Fruit fly (Drosophila melanogaster) whole organism, embryonic: ENCODE measurements around the gene CG4896.

Source experiments
- Atf6 ChIP-seq: fragments of 200-800 bp; sonication (Bioruptor generic); IDR thresholded peaks from 2 replicates; pipeline ENCODE4 v1.3.6; 2022; ENCODE audit warnings: missing biosample characterization, missing genetic modification characterization
- B-H1 ChIP-seq: fragments of 200-800 bp; sonication (Bioruptor generic); IDR thresholded peaks from 3 replicates; pipeline ENCODE4 v1.3.6; 2022; ENCODE audit warnings: missing biosample characterization, missing genetic modification characterization
- Bdp1 ChIP-seq: fragments of 200-800 bp; sonication (Bioruptor generic); optimal IDR thresholded peaks from 3 replicates; lab custom pipeline; 2016; ENCODE audit warnings: missing biosample characterization, missing genetic modification characterization
- BtbVII ChIP-seq: fragments of 200-800 bp; sonication (Bioruptor generic); optimal IDR thresholded peaks from 3 replicates; lab custom pipeline; 2017; ENCODE audit warnings: missing biosample characterization, mild to moderate bottlenecking, missing genetic modification characterization
- CG10321 ChIP-seq: fragments of 200-800 bp; sonication (Bioruptor generic); IDR thresholded peaks from 2 replicates; pipeline ENCODE4 v1.3.6; 2022; ENCODE audit warnings: missing biosample characterization, missing genetic modification characterization
- CG10654 ChIP-seq: fragments of 200-800 bp; sonication (Bioruptor generic); optimal IDR thresholded peaks from 2 replicates; lab custom pipeline; 2016; ENCODE audit warnings: missing biosample characterization, missing genetic modification characterization
- CG11085 ChIP-seq: fragments of 200-800 bp; sonication (Bioruptor generic); IDR thresholded peaks from 2 replicates; pipeline ENCODE4 v1.3.6; 2022; ENCODE audit warnings: missing biosample characterization, missing genetic modification characterization
- CG11695 ChIP-seq: fragments of 200-800 bp; sonication (Bioruptor generic); IDR thresholded peaks from 3 replicates; pipeline ENCODE4 v1.3.6; 2022; ENCODE audit warnings: missing biosample characterization, missing genetic modification characterization
- CG13775 ChIP-seq: fragments of 200-800 bp; sonication (Bioruptor generic); optimal IDR thresholded peaks from 3 replicates; lab custom pipeline; 2017; ENCODE audit warnings: missing biosample characterization, mild to moderate bottlenecking, missing genetic modification characterization
- CG14860 ChIP-seq: fragments of 200-800 bp; sonication (Bioruptor generic); IDR thresholded peaks from 3 replicates; pipeline ENCODE4 v1.3.6; 2022; ENCODE audit warnings: missing biosample characterization, missing genetic modification characterization; ENCODE audit not compliant: partially characterized antibody
- CG1647 ChIP-seq: fragments of 200-800 bp; sonication (Bioruptor generic); optimal IDR thresholded peaks from 3 replicates; lab custom pipeline; 2016; ENCODE audit warnings: missing biosample characterization, missing genetic modification characterization
- CG16815 ChIP-seq: fragments of 200-800 bp; sonication (Bioruptor generic); optimal IDR thresholded peaks from 3 replicates; lab custom pipeline; 2017; ENCODE audit warnings: missing biosample characterization, mild to moderate bottlenecking, missing genetic modification characterization
- CG18476 ChIP-seq: fragments of 200-800 bp; sonication (Bioruptor generic); optimal IDR thresholded peaks from 2 replicates; lab custom pipeline; 2016; ENCODE audit warnings: missing biosample characterization, mild to moderate bottlenecking, missing genetic modification characterization
- CG18764 ChIP-seq: fragments of 200-800 bp; sonication (Bioruptor generic); optimal IDR thresholded peaks from 3 replicates; lab custom pipeline; 2016; ENCODE audit warnings: missing biosample characterization, missing genetic modification characterization
- CG2199 ChIP-seq: fragments of 200-800 bp; sonication (Bioruptor generic); IDR thresholded peaks from 3 replicates; pipeline ENCODE4 v1.3.6; 2022; ENCODE audit warnings: missing biosample characterization, missing genetic modification characterization
- CG31441 ChIP-seq: fragments of 200-800 bp; sonication (Bioruptor generic); IDR thresholded peaks from 2 replicates; pipeline ENCODE4 v1.3.6; 2022; ENCODE audit warnings: missing biosample characterization, missing genetic modification characterization
- CG32767 ChIP-seq: fragments of 200-800 bp; sonication (Bioruptor generic); IDR thresholded peaks from 2 replicates; pipeline ENCODE4 v1.3.6; 2022; ENCODE audit warnings: missing biosample characterization, missing genetic modification characterization
- CG4404 ChIP-seq: fragments of 200-800 bp; sonication (Bioruptor generic); IDR thresholded peaks from 2 replicates; pipeline ENCODE4 v1.3.6; 2022; ENCODE audit warnings: missing biosample characterization, missing genetic modification characterization
- CG7271 ChIP-seq: fragments of 200-800 bp; sonication (Bioruptor generic); optimal IDR thresholded peaks from 2 replicates; lab custom pipeline; 2018; ENCODE audit warnings: missing biosample characterization, mild to moderate bottlenecking, missing genetic modification characterization, moderate library complexity
- CG8765 ChIP-seq: fragments of 200-800 bp; sonication (Bioruptor generic); IDR thresholded peaks from 2 replicates; pipeline ENCODE4 v1.3.6; 2022; ENCODE audit warnings: missing biosample characterization, missing genetic modification characterization
- CG9609 ChIP-seq: fragments of 200-800 bp; sonication (Bioruptor generic); optimal IDR thresholded peaks from 3 replicates; lab custom pipeline; 2016; ENCODE audit warnings: missing biosample characterization, missing genetic modification characterization
- CG9932 ChIP-seq: fragments of 200-800 bp; sonication (Bioruptor generic); IDR thresholded peaks from 2 replicates; pipeline ENCODE4 v1.3.6; 2022; ENCODE audit warnings: missing biosample characterization, missing genetic modification characterization
- Camta ChIP-seq: fragments of 200-800 bp; sonication (Bioruptor generic); optimal IDR thresholded peaks from 2 replicates; lab custom pipeline; 2016; ENCODE audit warnings: missing biosample characterization, missing genetic modification characterization
- Chrac-16 ChIP-seq: fragments of 200-800 bp; sonication (Bioruptor generic); optimal IDR thresholded peaks from 3 replicates; lab custom pipeline; 2016; ENCODE audit warnings: missing biosample characterization, missing genetic modification characterization
- Dad ChIP-seq: fragments of 200-800 bp; sonication (Bioruptor generic); optimal IDR thresholded peaks from 3 replicates; lab custom pipeline; 2016; ENCODE audit warnings: missing biosample characterization, missing genetic modification characterization
- Deaf1 ChIP-seq: fragments of 200-800 bp; optimal IDR thresholded peaks from 3 replicates; lab custom pipeline; 2019; ENCODE audit warnings: missing biosample characterization, mild to moderate bottlenecking, missing genetic modification characterization, moderate library complexity
- E2f2 ChIP-seq: fragments of 200-800 bp; sonication (Bioruptor generic); IDR thresholded peaks from 2 replicates; pipeline ENCODE4 v1.3.6; 2022; ENCODE audit warnings: missing biosample characterization, missing genetic modification characterization
- Ets65A ChIP-seq: fragments of 200-800 bp; sonication (Bioruptor generic); peaks from one replicate; lab custom pipeline; 2016; ENCODE audit warnings: missing biosample characterization, missing genetic modification characterization
- GATAe ChIP-seq: fragments of 200-800 bp; sonication (Bioruptor generic); conservative IDR thresholded peaks from 2 replicates; pipeline ENCODE4 v1.3.6; 2022; ENCODE audit warnings: missing biosample characterization, missing genetic modification characterization
- H15 ChIP-seq: fragments of 200-800 bp; sonication (Bioruptor generic); IDR thresholded peaks from 3 replicates; pipeline ENCODE4 v1.3.6; 2022; ENCODE audit warnings: missing biosample characterization, missing genetic modification characterization
- HLHmδ ChIP-seq: fragments of 200-800 bp; sonication (Bioruptor generic); optimal IDR thresholded peaks from 2 replicates; lab custom pipeline; 2018; ENCODE audit warnings: missing biosample characterization, mild to moderate bottlenecking, missing genetic modification characterization, moderate library complexity
- Hr51 ChIP-seq, 2 experiments: fragments of 200-800 bp; sonication (Bioruptor generic); optimal IDR thresholded peaks; 2 replicates in 1 of 2; 3 replicates in 1 of 2; lab custom pipeline; 2016 to 2018; ENCODE audit warnings: missing biosample characterization in 2 of 2, missing genetic modification characterization in 2 of 2, mild to moderate bottlenecking in 1 of 2, moderate library complexity in 1 of 2
- Hsf ChIP-seq: fragments of 200-800 bp; sonication (Bioruptor generic); optimal IDR thresholded peaks from 3 replicates; lab custom pipeline; 2016; ENCODE audit warnings: missing biosample characterization, missing genetic modification characterization
- Nf-YA ChIP-seq: fragments of 200-800 bp; sonication (Bioruptor generic); IDR thresholded peaks from 2 replicates; pipeline ENCODE4 v1.3.6; 2022; ENCODE audit warnings: missing biosample characterization, missing genetic modification characterization
- Ptx1 ChIP-seq: fragments of 200-800 bp; sonication (Bioruptor generic); IDR thresholded peaks from 2 replicates; pipeline ENCODE4 v1.3.6; 2022; ENCODE audit warnings: missing biosample characterization, missing genetic modification characterization
- Six4 ChIP-seq: fragments of 200-800 bp; sonication (Bioruptor generic); optimal IDR thresholded peaks from 2 replicates; lab custom pipeline; 2016; ENCODE audit warnings: missing biosample characterization, missing genetic modification characterization
- Tbp ChIP-seq: fragments of >200 bp; optimal IDR thresholded peaks from 2 replicates; lab custom pipeline; 2018; ENCODE audit warnings: missing biosample characterization, missing genetic modification characterization
- bsh ChIP-seq, 2 experiments: fragments of 200-800 bp; sonication (Bioruptor generic); optimal IDR thresholded peaks; 2 replicates each; lab custom pipeline; 2017 to 2018; ENCODE audit warnings: mild to moderate bottlenecking in 2 of 2, missing biosample characterization in 2 of 2, missing genetic modification characterization in 2 of 2, moderate library complexity in 1 of 2
- corto ChIP-seq: fragments of 200-800 bp; sonication (Bioruptor generic); optimal IDR thresholded peaks from 2 replicates; lab custom pipeline; 2016; ENCODE audit warnings: missing biosample characterization, mild to moderate bottlenecking, missing genetic modification characterization, moderate library complexity
- croc ChIP-seq: fragments of 200-800 bp; sonication (Bioruptor generic); conservative IDR thresholded peaks from 3 replicates; pipeline ENCODE4 v1.3.6; 2022; ENCODE audit warnings: missing biosample characterization, missing genetic modification characterization
- dimm ChIP-seq: fragments of 200-800 bp; sonication (Bioruptor generic); IDR thresholded peaks from 2 replicates; pipeline ENCODE4 v1.3.6; 2022; ENCODE audit warnings: missing biosample characterization, missing genetic modification characterization
- eve ChIP-seq, 2 experiments: fragments of >200 bp; optimal IDR thresholded peaks; 2 replicates each; lab custom pipeline; 2017; ENCODE audit warnings: missing biosample characterization in 2 of 2, missing genetic modification characterization in 2 of 2
- exex ChIP-seq: fragments of 200-800 bp; sonication (Bioruptor generic); optimal IDR thresholded peaks from 4 replicates; lab custom pipeline; 2018; ENCODE audit warnings: missing biosample characterization, mild to moderate bottlenecking, missing genetic modification characterization, moderate library complexity
- fd64A ChIP-seq: fragments of 200-800 bp; sonication (Bioruptor generic); optimal IDR thresholded peaks from 3 replicates; lab custom pipeline; 2018; ENCODE audit warnings: missing biosample characterization, mild to moderate bottlenecking, missing genetic modification characterization
- maf-S ChIP-seq: fragments of 200-800 bp; sonication (Bioruptor generic); optimal IDR thresholded peaks from 2 replicates; lab custom pipeline; 2016; ENCODE audit warnings: missing biosample characterization, missing genetic modification characterization
- repo ChIP-seq: fragments of 200-800 bp; sonication (Bioruptor generic); optimal IDR thresholded peaks from 2 replicates; lab custom pipeline; 2016; ENCODE audit warnings: missing biosample characterization, missing genetic modification characterization
- ro ChIP-seq: fragments of 200-800 bp; sonication (Bioruptor generic); IDR thresholded peaks from 2 replicates; pipeline ENCODE4 v1.3.6; 2022; ENCODE audit warnings: missing biosample characterization, missing genetic modification characterization
- seq ChIP-seq: fragments of 200-800 bp; sonication (Bioruptor generic); IDR thresholded peaks from 2 replicates; pipeline ENCODE4 v1.3.6; 2022; ENCODE audit warnings: missing biosample characterization, missing genetic modification characterization
- sima ChIP-seq: fragments of 200-800 bp; sonication (Bioruptor generic); optimal IDR thresholded peaks from 2 replicates; lab custom pipeline; 2016; ENCODE audit warnings: missing biosample characterization, missing genetic modification characterization
- slbo ChIP-seq: fragments of 200-800 bp; sonication (Bioruptor generic); IDR thresholded peaks from 2 replicates; pipeline ENCODE4 v1.3.6; 2022; ENCODE audit warnings: missing biosample characterization, missing genetic modification characterization
- sna ChIP-seq: fragments of 200-800 bp; sonication (Bioruptor generic); IDR thresholded peaks from 2 replicates; pipeline ENCODE4 v1.3.6; 2022; ENCODE audit warnings: missing biosample characterization, missing genetic modification characterization; ENCODE audit not compliant: partially characterized antibody
- zen2 ChIP-seq: fragments of 200-800 bp; sonication (Bioruptor generic); IDR thresholded peaks from 3 replicates; pipeline ENCODE4 v1.3.6; 2022; ENCODE audit warnings: missing biosample characterization, missing genetic modification characterization; ENCODE audit not compliant: partially characterized antibody

The CG4896 gene

dm6 chr2L:1214465-1214864 lies 37.0 kb downstream of the CG4896 start (continued):
- TF ChIP-seq Tbp (GFP tag; lab: Kevin White, UChicago) (no peak), Camta (GFP tag; lab: Kevin White, UChicago) (no peak), CG14860 (GFP tag; lab: Robert Waterston, UW) (no peak), CG31441 (GFP tag; lab: Robert Waterston, UW) (peak; percentile 52), CG10654 (GFP tag; lab: Kevin White, UChicago) (peak; percentile 23), Deaf1 (tag; lab: Kevin White, UChicago) (no peak), fd64A (GFP tag; lab: Kevin White, UChicago) (no peak), CG7271 (tag; lab: Kevin White, UChicago) (no peak), bsh (GFP tag; optimal IDR thresholded peaks at IDR 0.05; lab: Kevin White, UChicago) (peak in 1 of 2 experiments; percentile 63), Bdp1 (GFP tag; lab: Kevin White, UChicago) (no peak), maf-S (GFP tag; lab: Kevin White, UChicago) (no peak), CG32767 (GFP tag; lab: Robert Waterston, UW) (no peak), HLHmδ (GFP tag; lab: Kevin White, UChicago) (no peak), CG9932 (GFP tag; lab: Robert Waterston, UW) (0 out of 2 replicates have a peak, but pooled peaks have one; percentile 14), CG18764 (GFP tag; lab: Kevin White, UChicago) (no peak), corto (GFP tag; lab: Kevin White, UChicago) (no peak), CG4404 (no peak), CG11085 (no peak), eve (GFP tag; optimal IDR thresholded peaks at IDR 0.05; lab: Kevin White, UChicago) (no peak), croc (GFP tag; lab: Robert Waterston, UW) (no peak; the same call in 2 of the 3 replicates), dimm (no peak), zen2 (GFP tag; lab: Robert Waterston, UW) (no peak), Hr51 (GFP tag; optimal IDR thresholded peaks at IDR 0.05; lab: Kevin White, UChicago) (peak in 1 of 2 experiments; percentile 50), ro (no peak), CG9609 (no peak), exex (tag; lab: Kevin White, UChicago) (no peak), Chrac-16 (GFP tag; lab: Kevin White, UChicago) (peak; percentile 18), B-H1 (peak; percentile 57), CG11695 (0 out of 3 replicates have a peak, but pooled peaks have one; percentile 41), CG13775 (no peak), Ets65A (GFP tag; lab: Kevin White, UChicago) (peak; percentile 92), CG8765 (GFP tag; lab: Robert Waterston, UW) (0 out of 2 replicates have a peak, but pooled peaks have one; percentile 28), Ptx1 (GFP tag; lab: Robert Waterston, UW) (peak; percentile 59), E2f2 (no peak), CG2199 (GFP tag; lab: Robert Waterston, UW) (no peak), sima (no peak), CG18476 (GFP tag; lab: Kevin White, UChicago) (no peak), seq (GFP tag; lab: Robert Waterston, UW) (peak; percentile 29; the same call in 1 of the 2 replicates), CG16815 (GFP tag; lab: Kevin White, UChicago) (no peak), H15 (no peak), Six4 (peak; percentile 26), Atf6 (GFP tag; lab: Robert Waterston, UW) (no peak), GATAe (no peak), slbo (GFP tag; lab: Robert Waterston, UW) (peak; percentile 67), Dad (GFP tag; lab: Kevin White, UChicago) (no peak), sna (GFP tag; lab: Robert Waterston, UW) (no peak), repo (GFP tag; lab: Kevin White, UChicago) (no peak), CG10321 (GFP tag; lab: Robert Waterston, UW) (no peak), BtbVII (no peak), Nf-YA (no peak), Hsf (GFP tag; lab: Kevin White, UChicago) (peak; percentile 31), CG1647 (no peak)
